Fruit fly (Drosophila melanogaster): ENCODE measurements around the gene vkg.

DNA sequence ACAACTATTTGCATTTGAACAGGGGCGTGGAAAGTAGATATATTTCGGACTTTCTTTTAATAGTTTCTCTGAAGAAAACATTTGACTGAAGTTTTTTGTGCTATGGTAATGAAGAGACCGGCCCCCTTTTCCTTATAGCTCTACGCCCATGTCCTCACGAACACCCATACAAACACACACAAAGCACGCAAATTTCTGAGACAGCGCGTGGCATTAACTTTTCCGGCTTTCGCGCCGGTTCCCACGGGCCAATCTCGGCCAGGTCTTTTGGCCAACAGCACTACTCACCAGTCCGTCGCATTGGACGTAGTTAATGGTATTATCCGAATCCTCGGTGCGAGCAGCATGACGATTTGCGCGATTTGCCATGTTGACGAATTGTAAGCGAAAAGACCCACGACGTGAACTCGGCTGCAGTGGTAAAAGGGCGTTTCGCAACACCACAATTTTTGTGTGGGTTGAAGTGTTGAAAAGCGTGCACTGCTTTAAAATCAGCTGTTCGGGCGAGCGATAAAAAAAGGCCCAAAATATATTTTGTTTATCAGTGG lies 24.4 kb upstream of the vkg start, which contains the start of gene senju:
- TF ChIP-seq CG8478 (optimal IDR thresholded peaks at IDR 0.05) = no peak
- TF ChIP-seq CTCF (optimal IDR thresholded peaks at IDR 0.05) = peak in 1 of 2 experiments; percentile 1

All from S2 (cell line).